Worm (Caenorhabditis elegans) whole organism, L2 larva: Measurements from ENCODE around the gene C49G7.10.

ENCODE experiments used
- C34F6.9 ChIP-seq: fragments of 150-350 bp; optimal IDR thresholded peaks from 2 replicates; lab custom pipeline; 2014; ENCODE audit warnings: missing biosample characterization, missing genetic modification characterization
- F13H6.1 ChIP-seq: sonication (generic microtip); optimal IDR thresholded peaks from 2 replicates; lab custom pipeline; 2016; ENCODE audit warnings: missing genetic modification characterization, missing compliant biosample characterization
- R02D3.7 ChIP-seq: fragments of 150-350 bp; optimal IDR thresholded peaks from 2 replicates; lab custom pipeline; 2014; ENCODE audit warnings: missing biosample characterization, missing genetic modification characterization
- Y55F3AM.14 ChIP-seq: fragments of 200-800 bp; sonication (Bioruptor generic); optimal IDR thresholded peaks from 2 replicates; lab custom pipeline; 2018; ENCODE audit warnings: mild to moderate bottlenecking, missing genetic modification characterization, missing compliant biosample characterization
- alr-1 ChIP-seq: fragments of 150-350 bp; optimal IDR thresholded peaks from 2 replicates; lab custom pipeline; 2014; ENCODE audit warnings: missing biosample characterization, missing genetic modification characterization
- aly-2 ChIP-seq: fragments of 150-350 bp; optimal IDR thresholded peaks from 2 replicates; lab custom pipeline; 2014; ENCODE audit warnings: missing biosample characterization, missing genetic modification characterization
- ama-1 ChIP-seq: fragments of 150-350 bp; optimal IDR thresholded peaks from 2 replicates; lab custom pipeline; 2018; ENCODE audit warnings: inconsistent platforms
- blmp-1 ChIP-seq: sonication (generic microtip); optimal IDR thresholded peaks from 2 replicates; lab custom pipeline; 2017; ENCODE audit warnings: missing genetic modification characterization, mild to moderate bottlenecking, missing compliant biosample characterization, antibody characterized with exemption, moderate library complexity; ENCODE audit not compliant: insufficient read depth
- ceh-16 ChIP-seq: fragments of 150-350 bp; optimal IDR thresholded peaks from 2 replicates; lab custom pipeline; 2014; ENCODE audit warnings: missing biosample characterization, missing genetic modification characterization
- ceh-82 ChIP-seq: fragments of 150-350 bp; optimal IDR thresholded peaks from 2 replicates; lab custom pipeline; 2014; ENCODE audit warnings: missing biosample characterization, missing genetic modification characterization
- egl-27 ChIP-seq: sonication (generic microtip); optimal IDR thresholded peaks from 3 replicates; lab custom pipeline; 2017; ENCODE audit warnings: missing biosample characterization, missing genetic modification reagents, missing genetic modification characterization
- elt-1 ChIP-seq: fragments of 150-350 bp; optimal IDR thresholded peaks from 2 replicates; lab custom pipeline; 2014; ENCODE audit warnings: missing biosample characterization, missing genetic modification characterization
- elt-3 ChIP-seq: sonication (generic microtip); optimal IDR thresholded peaks from 2 replicates; lab custom pipeline; 2017; ENCODE audit warnings: missing biosample characterization, missing genetic modification characterization
- fos-1 ChIP-seq: fragments of 150-350 bp; optimal IDR thresholded peaks from 2 replicates; lab custom pipeline; 2014; ENCODE audit warnings: missing biosample characterization, missing genetic modification characterization
- gmeb-1 ChIP-seq: fragments of 150-350 bp; optimal IDR thresholded peaks from 2 replicates; lab custom pipeline; 2014; ENCODE audit warnings: missing biosample characterization, missing genetic modification characterization
- lin-11 ChIP-seq: fragments of 150-350 bp; sonication (generic microtip); optimal IDR thresholded peaks from 2 replicates; lab custom pipeline; 2014; ENCODE audit warnings: missing biosample characterization, missing genetic modification characterization, inconsistent platforms, mixed read lengths
- lin-13 ChIP-seq: fragments of 150-350 bp; optimal IDR thresholded peaks from 2 replicates; lab custom pipeline; 2014; ENCODE audit warnings: missing biosample characterization, missing genetic modification reagents, missing genetic modification characterization
- lin-39 ChIP-seq: fragments of 150-350 bp; optimal IDR thresholded peaks from 2 replicates; lab custom pipeline; 2014; ENCODE audit warnings: missing biosample characterization, missing genetic modification reagents, missing genetic modification characterization
- lsy-2 ChIP-seq, 2 experiments: fragments of 150-350 bp in 1 of 2; sonication (generic microtip) in 1 of 2; optimal IDR thresholded peaks; 2 replicates each; lab custom pipeline; 2014 to 2017; ENCODE audit warnings: missing biosample characterization in 2 of 2, missing genetic modification characterization in 2 of 2
- mab-5 ChIP-seq: fragments of 150-350 bp; optimal IDR thresholded peaks from 2 replicates; lab custom pipeline; 2014; ENCODE audit warnings: missing biosample characterization, missing genetic modification characterization
- mbf-1 ChIP-seq: sonication (generic microtip); optimal IDR thresholded peaks from 2 replicates; lab custom pipeline; 2017; ENCODE audit warnings: missing biosample characterization, missing genetic modification characterization
- nhr-10 ChIP-seq: sonication (generic microtip); optimal IDR thresholded peaks from 2 replicates; lab custom pipeline; 2017; ENCODE audit warnings: missing biosample characterization, missing genetic modification characterization
- nhr-12 ChIP-seq: fragments of 150-350 bp; optimal IDR thresholded peaks from 2 replicates; lab custom pipeline; 2014; ENCODE audit warnings: missing biosample characterization, missing genetic modification characterization
- nhr-129 ChIP-seq: fragments of 150-350 bp; optimal IDR thresholded peaks from 2 replicates; lab custom pipeline; 2014; ENCODE audit warnings: missing biosample characterization, missing genetic modification characterization
- nhr-23 ChIP-seq: fragments of 150-350 bp; optimal IDR thresholded peaks from 2 replicates; lab custom pipeline; 2014; ENCODE audit warnings: missing biosample characterization, missing genetic modification reagents, missing genetic modification characterization
- nhr-237 ChIP-seq: fragments of 150-350 bp; optimal IDR thresholded peaks from 2 replicates; lab custom pipeline; 2014; ENCODE audit warnings: missing biosample characterization, missing genetic modification characterization
- nhr-25 ChIP-seq: fragments of 150-350 bp; sonication (generic microtip); optimal IDR thresholded peaks from 3 replicates; lab custom pipeline; 2014; ENCODE audit warnings: missing biosample characterization, missing genetic modification characterization
- nhr-6 ChIP-seq: fragments of 150-350 bp; optimal IDR thresholded peaks from 2 replicates; lab custom pipeline; 2014; ENCODE audit warnings: missing biosample characterization, missing genetic modification characterization
- peb-1 ChIP-seq: fragments of 150-350 bp; optimal IDR thresholded peaks from 2 replicates; lab custom pipeline; 2014; ENCODE audit warnings: missing biosample characterization, missing genetic modification characterization
- sem-4 ChIP-seq: fragments of 150-350 bp; optimal IDR thresholded peaks from 2 replicates; lab custom pipeline; 2014; ENCODE audit warnings: missing biosample characterization, missing genetic modification reagents, missing genetic modification characterization
- skn-1 ChIP-seq: sonication (generic microtip); optimal IDR thresholded peaks from 2 replicates; lab custom pipeline; 2017; ENCODE audit warnings: missing biosample characterization, missing genetic modification characterization
- sma-3 ChIP-seq: sonication (generic microtip); optimal IDR thresholded peaks from 2 replicates; lab custom pipeline; 2016; ENCODE audit warnings: missing genetic modification reagents, missing genetic modification characterization, missing compliant biosample characterization
- snpc-4 ChIP-seq: fragments of 150-350 bp; optimal IDR thresholded peaks from 2 replicates; lab custom pipeline; 2014; ENCODE audit warnings: missing biosample characterization, missing genetic modification characterization
- unc-39 ChIP-seq: fragments of 150-350 bp; optimal IDR thresholded peaks from 2 replicates; lab custom pipeline; 2014; ENCODE audit warnings: missing biosample characterization, missing genetic modification characterization
- unc-55 ChIP-seq: fragments of 150-350 bp; sonication (generic microtip); optimal IDR thresholded peaks from 3 replicates; lab custom pipeline; 2014; ENCODE audit warnings: missing biosample characterization, missing genetic modification reagents, missing genetic modification characterization
- unc-62 ChIP-seq: fragments of 150-350 bp; optimal IDR thresholded peaks from 2 replicates; lab custom pipeline; 2014; ENCODE audit warnings: missing biosample characterization, missing genetic modification reagents, missing genetic modification characterization
- ztf-1 ChIP-seq: fragments of 200-800 bp; sonication (Bioruptor generic); conservative IDR thresholded peaks from 2 replicates; pipeline ENCODE4 v1.3.6; 2022; ENCODE audit warnings: missing genetic modification characterization, missing compliant biosample characterization
- ztf-11 ChIP-seq: sonication (generic microtip); optimal IDR thresholded peaks from 2 replicates; lab custom pipeline; 2017; ENCODE audit warnings: missing biosample characterization, missing genetic modification characterization
- ztf-4 ChIP-seq: fragments of 150-350 bp; optimal IDR thresholded peaks from 2 replicates; lab custom pipeline; 2014; ENCODE audit warnings: missing biosample characterization, missing genetic modification characterization

Gene C49G7.10

ce11 chrV:4073455-4073854, 31.6 kb upstream of the C49G7.10 start, which contains the start of gene otpl-2:
otpl-2 (plus strand) TSS chrV:4073755.
- TF ChIP-seq alr-1 (tag; lab: Kevin White, UChicago) (no peak), gmeb-1 (no peak), unc-39 (no peak), mab-5 (tag; lab: Kevin White, UChicago) (no peak), unc-62 (GFP tag; lab: Kevin White, UChicago) (no peak), lin-39 (tag; lab: Kevin White, UChicago) (no peak), nhr-25 (no peak), ztf-11 (tag; lab: Kevin White, UChicago) (no peak), lin-11 (tag; lab: Kevin White, UChicago) (no peak), elt-3 (no peak), ztf-4 (tag; lab: Kevin White, UChicago) (no peak), nhr-6 (tag; lab: Kevin White, UChicago) (no peak), ama-1 (no peak), sma-3 (GFP tag; lab: Kevin White, UChicago) (no peak), egl-27 (no peak)
- TF ChIP-seq, all 48 proteins: peak for 0

DNA sequence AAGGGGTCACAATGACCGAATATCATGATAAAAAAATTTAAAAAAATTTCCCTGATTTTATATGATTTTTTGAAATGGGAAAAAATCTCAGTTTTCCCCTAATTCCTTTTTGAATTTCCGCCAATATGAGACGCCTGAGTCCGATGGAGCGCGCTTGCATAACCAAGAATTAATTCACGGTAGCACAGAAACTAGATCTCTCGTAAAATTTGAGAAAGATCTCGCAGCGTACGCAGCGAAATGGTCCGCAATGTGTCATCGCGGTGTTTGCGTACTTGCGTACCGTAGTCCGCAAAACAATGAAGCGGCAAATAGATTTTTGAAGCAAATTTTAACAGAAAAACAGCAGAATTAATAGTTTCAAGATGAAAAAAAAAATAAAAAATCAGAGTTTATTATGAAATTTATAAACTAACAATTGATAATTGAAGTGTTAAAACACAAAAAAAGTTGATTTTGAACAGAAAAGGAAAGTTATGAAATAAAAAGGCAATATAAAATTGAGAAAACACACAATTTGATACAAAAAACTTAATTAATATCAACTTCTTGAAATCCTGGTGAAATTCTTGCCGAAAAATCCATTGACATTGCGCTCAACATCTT, 21.8 kb upstream of the C49G7.10 start:
- TF ChIP-seq gmeb-1 (peak; percentile 36), lsy-2 (tag; optimal IDR thresholded peaks at IDR 0.05; lab: Kevin White, UChicago) (peak; percentile 63 to 89)

ce11 chrV:4056203-4056602, 14.4 kb upstream of the C49G7.10 start:
- TF ChIP-seq ceh-82: no peak
- no peak for TF ChIP-seq blmp-1
- no peak for TF ChIP-seq nhr-25
- TF ChIP-seq egl-27: no peak
- no peak for TF ChIP-seq Y55F3AM.14 (GFP tag; lab: Kevin White, UChicago)
- no peak for TF ChIP-seq gmeb-1
- no peak for TF ChIP-seq mab-5 (tag; lab: Kevin White, UChicago)
- TF ChIP-seq sem-4 (tag; lab: Kevin White, UChicago): no peak
- no peak for TF ChIP-seq F13H6.1 (tag; lab: Kevin White, UChicago)
- TF ChIP-seq fos-1 (tag; lab: Kevin White, UChicago): no peak
- no peak for TF ChIP-seq mbf-1 (tag; lab: Kevin White, UChicago)
- TF ChIP-seq C34F6.9 (tag; lab: Kevin White, UChicago): no peak
- no peak for TF ChIP-seq nhr-10 (tag; lab: Kevin White, UChicago)
- TF ChIP-seq elt-3: no peak
- TF ChIP-seq nhr-129 (tag; lab: Kevin White, UChicago): no peak
- no peak for TF ChIP-seq R02D3.7 (tag; lab: Kevin White, UChicago)
- no peak for TF ChIP-seq ztf-11 (tag; lab: Kevin White, UChicago)
- TF ChIP-seq unc-55: no peak
- no peak for TF ChIP-seq nhr-237
- TF ChIP-seq ama-1: no peak

DNA sequence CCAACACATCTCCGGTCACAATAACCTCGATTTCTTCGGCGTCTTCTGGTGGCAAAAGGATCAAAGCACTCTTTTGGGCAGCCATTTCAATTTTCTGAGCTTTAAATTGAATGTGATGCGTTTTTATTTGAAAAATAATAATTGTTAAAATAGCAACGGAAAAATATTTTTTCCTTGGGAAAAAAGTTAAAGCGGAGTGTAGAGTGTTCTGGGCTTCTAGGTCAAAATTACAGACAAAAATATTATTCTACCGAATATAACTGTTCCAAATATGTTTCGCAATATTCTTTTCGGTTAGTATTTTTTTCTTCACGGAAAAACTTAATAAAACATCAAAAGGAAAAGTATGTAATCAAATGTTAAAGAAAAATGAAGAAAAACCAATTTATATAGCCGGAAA, 13.2 kb upstream of the C49G7.10 start, which contains the start of gene djr-1.2:
TSS of gene djr-1.2 (minus strand) at position 101 of the 400 bp plus-strand sequence.
- TF ChIP-seq elt-1 (tag; lab: Kevin White, UChicago) (no peak), aly-2 (tag; lab: Kevin White, UChicago) (no peak), mab-5 (tag; lab: Kevin White, UChicago) (no peak), lin-13 (GFP tag; lab: Kevin White, UChicago) (no peak), skn-1 (tag; lab: Kevin White, UChicago) (no peak), ztf-1 (GFP tag; lab: Robert Waterston, UW) (no peak), nhr-25 (no peak), blmp-1 (no peak), nhr-6 (tag; lab: Kevin White, UChicago) (no peak), snpc-4 (tag; lab: Kevin White, UChicago) (no peak), peb-1 (tag; lab: Kevin White, UChicago) (no peak), nhr-129 (tag; lab: Kevin White, UChicago) (no peak), ceh-16 (tag; lab: Kevin White, UChicago) (no peak), ztf-11 (tag; lab: Kevin White, UChicago) (no peak), elt-3 (no peak), unc-55 (no peak), C34F6.9 (tag; lab: Kevin White, UChicago) (no peak), nhr-23 (tag; lab: Kevin White, UChicago) (no peak), nhr-12 (tag; lab: Kevin White, UChicago) (no peak)
- TF ChIP-seq, all 48 proteins: peak for 0
